Worm (Caenorhabditis elegans) whole organism, L4 larva: ENCODE results near the gene dgk-2.

ENCODE experiments used
- madf-9 ChIP-seq: fragments of 200-800 bp; sonication (Bioruptor generic); conservative IDR thresholded peaks from 2 replicates; pipeline ENCODE4 v1.3.6; 2022; ENCODE audit warnings: missing genetic modification reagents, missing genetic modification characterization, missing compliant biosample characterization
- nhr-28 ChIP-seq: fragments of 150-350 bp; optimal IDR thresholded peaks from 2 replicates; lab custom pipeline; 2014; ENCODE audit warnings: missing biosample characterization, missing genetic modification characterization
- nhr-77 ChIP-seq: fragments of 150-350 bp; optimal IDR thresholded peaks from 2 replicates; lab custom pipeline; 2014; ENCODE audit warnings: missing biosample characterization, missing genetic modification characterization

- TF ChIP-seq madf-9 (no peak), nhr-77 (tag; lab: Kevin White, UChicago) (no peak), nhr-28 (tag; lab: Kevin White, UChicago) (no peak)
Observed at ce11 chrX:4513657-4514143, 9.5 kb upstream of the dgk-2 start, which contains the start of gene spr-3.
